Worm (Caenorhabditis elegans): ENCODE results near the gene R07B1.5.

DNA sequence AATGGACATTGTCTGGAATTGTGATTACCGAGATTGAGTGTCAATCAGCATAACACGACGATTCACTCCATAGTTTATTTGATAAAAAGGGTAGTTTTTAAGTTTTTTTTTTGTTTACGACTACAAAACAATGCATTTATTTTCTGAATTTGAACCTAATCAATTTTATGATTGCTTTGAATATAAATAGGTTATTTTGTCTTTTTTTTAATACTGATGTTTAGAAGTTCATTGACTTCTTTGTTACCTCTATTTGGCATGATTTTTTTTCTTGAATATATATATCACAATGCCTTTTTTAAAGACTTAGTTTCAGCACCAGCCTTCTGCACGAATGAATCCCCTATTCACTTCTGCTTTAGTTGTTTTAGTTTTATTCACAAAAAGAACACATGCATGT, 6.1 kb downstream of the R07B1.5 start, which contains the start of gene R07B1.13:
- TF ChIP-seq blmp-1 (tag; optimal IDR thresholded peaks at IDR 0.05), result no peak
- no peak for TF ChIP-seq unc-62 (GFP tag; optimal IDR thresholded peaks at IDR 0.05)
- TF ChIP-seq mab-5 (tag; optimal IDR thresholded peaks at IDR 0.05), result no peak
- TF ChIP-seq nhr-76 (tag; optimal IDR thresholded peaks at IDR 0.05), result no peak
- TF ChIP-seq ztf-11 (tag; optimal IDR thresholded peaks at IDR 0.05), result no peak
- TF ChIP-seq nhr-237 (tag; optimal IDR thresholded peaks at IDR 0.05), result no peak
- TF ChIP-seq elt-1 (tag; optimal IDR thresholded peaks at IDR 0.05; ENCODE audit: borderline replicate concordance, insufficient read depth), result no peak

Measured in whole organism, mixed stage, embryonic.